Fruit fly (Drosophila melanogaster): ENCODE results near the gene TTLL1B.
A peak's percentile ranks its signal among the peaks of the same experiment; 100 is the strongest.

DNA sequence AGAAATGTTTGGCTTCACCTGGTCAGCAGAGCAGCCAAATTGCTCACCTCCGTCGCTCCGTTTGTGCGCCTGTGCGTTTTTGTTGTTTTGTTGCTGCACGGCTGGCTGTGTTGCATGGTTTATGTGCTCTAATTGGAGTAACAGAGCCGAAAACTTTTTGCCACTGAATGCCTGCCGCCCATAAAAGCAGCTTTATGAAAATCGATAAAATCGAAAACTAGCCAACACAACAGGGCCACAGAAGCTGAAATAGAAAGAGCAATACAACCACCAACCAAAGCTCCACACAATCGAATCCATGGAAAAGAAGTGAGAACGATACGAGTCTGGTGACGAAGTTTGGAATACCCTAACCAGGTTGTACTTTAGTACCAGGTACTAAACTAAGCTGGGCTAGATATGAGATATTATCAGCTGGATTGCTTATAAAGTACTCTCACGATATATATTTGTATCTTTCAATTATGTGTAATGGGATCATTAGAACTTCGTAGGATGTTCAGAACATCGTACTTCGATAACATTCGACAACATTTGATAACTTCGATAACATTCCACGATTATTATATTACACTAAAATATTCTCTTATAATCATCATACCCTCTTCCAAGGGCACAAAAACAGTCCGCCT lies 29.1 kb upstream of the TTLL1B start:
- TF ChIP-seq zfh1 (GFP tag; IDR thresholded peaks at IDR 0.05) (no peak), CG5180 (GFP tag; optimal IDR thresholded peaks at IDR 0.05) (no peak), CG15479 (GFP tag; optimal IDR thresholded peaks at IDR 0.05) (no peak), CG10565 (GFP tag; optimal IDR thresholded peaks at IDR 0.05) (no peak), Spps (tag; optimal IDR thresholded peaks at IDR 0.05) (no peak), cato (GFP tag; optimal IDR thresholded peaks at IDR 0.05; ENCODE audit: borderline replicate concordance) (no peak), HmgZ (tag; optimal IDR thresholded peaks at IDR 0.05) (no peak), onecut (GFP tag; IDR thresholded peaks at IDR 0.05) (peak; percentile 94), CG12155 (GFP tag; optimal IDR thresholded peaks at IDR 0.05) (no peak), dm (GFP tag; optimal IDR thresholded peaks at IDR 0.05) (no peak), CG8388 (GFP tag; optimal IDR thresholded peaks at IDR 0.05) (no peak), fd96Cb (tag; optimal IDR thresholded peaks at IDR 0.05) (peak; percentile 24)

Measured in whole organism, embryonic.